Fruit fly (Drosophila melanogaster): Measurements from ENCODE around the gene atms.

DNA sequence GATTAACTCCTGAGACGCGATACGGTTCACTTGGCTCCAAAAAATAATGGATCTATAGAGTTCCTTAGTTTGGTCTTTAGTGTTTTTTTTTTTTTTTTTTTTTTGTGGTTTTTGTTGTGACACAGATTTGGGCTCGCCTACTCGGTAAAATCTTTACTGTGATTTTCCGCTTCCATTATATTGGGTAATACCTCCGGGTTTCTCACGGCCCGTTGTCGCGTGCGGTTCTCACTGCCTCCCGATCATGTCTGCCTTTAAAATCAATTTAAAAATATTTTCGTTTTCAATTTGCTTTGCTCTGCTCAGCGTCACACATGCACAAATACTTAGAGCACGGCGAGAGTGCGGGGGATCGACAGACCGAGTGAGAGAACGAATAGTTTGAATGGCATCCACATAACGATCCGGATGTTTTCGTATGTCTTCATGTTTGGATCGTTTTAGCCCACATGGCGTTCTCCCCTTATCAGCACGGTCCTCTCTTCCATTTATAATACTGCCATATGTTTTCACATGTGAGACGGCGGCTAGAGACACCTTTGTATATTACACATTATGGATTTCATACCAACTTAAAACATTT is 3.6 kb upstream of the atms start:
- no peak for TF ChIP-seq Dif (GFP tag; optimal IDR thresholded peaks at IDR 0.05; ENCODE audit: partially characterized antibody)
- no peak for TF ChIP-seq Hr78 (GFP tag; optimal IDR thresholded peaks at IDR 0.05)
